Worm (Caenorhabditis elegans) whole organism, L2 larva: ENCODE data around the gene T27E7.4.

ENCODE experiments used
- R02D3.7 ChIP-seq: fragments of 150-350 bp; optimal IDR thresholded peaks from 2 replicates; lab custom pipeline; 2014; ENCODE audit warnings: missing biosample characterization, missing genetic modification characterization
- egl-27 ChIP-seq: sonication (generic microtip); optimal IDR thresholded peaks from 3 replicates; lab custom pipeline; 2017; ENCODE audit warnings: missing biosample characterization, missing genetic modification reagents, missing genetic modification characterization
- nhr-77 ChIP-seq: fragments of 150-350 bp; optimal IDR thresholded peaks from 2 replicates; lab custom pipeline; 2014; ENCODE audit warnings: missing biosample characterization, missing genetic modification characterization

ce11 chrIV:14547292-14547691 is 12.4 kb upstream of the T27E7.4 start:
- TF ChIP-seq R02D3.7 (tag; lab: Kevin White, UChicago) (no peak), egl-27 (tag; lab: Kevin White, UChicago) (no peak), nhr-77 (tag; lab: Kevin White, UChicago) (no peak)
